Worm (Caenorhabditis elegans) whole organism, early embryonic: ENCODE measurements around the gene T05C12.1.

Experiments used
- ama-1 ChIP-seq: fragments of 150-350 bp; optimal IDR thresholded peaks from 2 replicates; lab custom pipeline; 2014
- ceh-13 ChIP-seq: fragments of 200-800 bp; sonication (Bioruptor generic); optimal IDR thresholded peaks from 2 replicates; lab custom pipeline; 2018; ENCODE audit warnings: mild to moderate bottlenecking, missing genetic modification characterization, missing compliant biosample characterization
- ceh-36 ChIP-seq: sonication (generic microtip); optimal IDR thresholded peaks from 2 replicates; lab custom pipeline; 2016; ENCODE audit warnings: missing genetic modification characterization, inconsistent platforms, missing compliant biosample characterization
- ets-7 ChIP-seq: sonication (generic microtip); optimal IDR thresholded peaks from 2 replicates; lab custom pipeline; 2016; ENCODE audit warnings: missing genotype, missing genetic modification characterization, missing compliant biosample characterization
- flt-1 ChIP-seq: fragments of 200-800 bp; sonication (Bioruptor generic); IDR thresholded peaks from 2 replicates; pipeline ENCODE4 v1.3.6; 2022; ENCODE audit warnings: missing genetic modification characterization, missing compliant biosample characterization
- hnd-1 ChIP-seq: sonication (generic microtip); optimal IDR thresholded peaks from 2 replicates; lab custom pipeline; 2016; ENCODE audit warnings: missing genetic modification characterization, missing compliant biosample characterization
- pes-1 ChIP-seq: fragments of 200-800 bp; sonication (Bioruptor generic); IDR thresholded peaks from 2 replicates; pipeline ENCODE4 v1.3.6; 2022; ENCODE audit warnings: missing genetic modification reagents, missing genetic modification characterization, missing compliant biosample characterization
- scrt-1 ChIP-seq: fragments of 200-800 bp; sonication (Bioruptor generic); IDR thresholded peaks from 2 replicates; pipeline ENCODE4 v1.3.6; 2022; ENCODE audit warnings: missing genetic modification characterization, missing compliant biosample characterization
- sea-1 ChIP-seq: fragments of 200-800 bp; sonication (Bioruptor generic); conservative IDR thresholded peaks from 2 replicates; pipeline ENCODE4 v1.3.6; 2022; ENCODE audit warnings: missing genetic modification characterization, missing compliant biosample characterization
- tbx-11 ChIP-seq: fragments of 200-800 bp; sonication (Bioruptor generic); IDR thresholded peaks from 2 replicates; pipeline ENCODE4 v1.3.6; 2022; ENCODE audit warnings: missing genetic modification characterization, missing compliant biosample characterization
- tbx-37 ChIP-seq: fragments of 200-800 bp; sonication (Bioruptor generic); conservative IDR thresholded peaks from 2 replicates; pipeline ENCODE4 v1.3.6; 2022; ENCODE audit warnings: missing genetic modification reagents, missing genetic modification characterization, missing compliant biosample characterization

- TF ChIP-seq sea-1 (GFP tag; lab: Robert Waterston, UW) (no peak), hnd-1 (tag; lab: Kevin White, UChicago) (no peak), tbx-11 (GFP tag; lab: Robert Waterston, UW) (no peak), ama-1 (lab: Kevin White, UChicago) (no peak), ceh-36 (tag; lab: Kevin White, UChicago) (no peak), ceh-13 (GFP tag; lab: Kevin White, UChicago) (no peak), tbx-37 (GFP tag; lab: Robert Waterston, UW) (no peak), pes-1 (no peak), ets-7 (tag; lab: Kevin White, UChicago) (no peak), scrt-1 (GFP tag; lab: Robert Waterston, UW) (no peak), flt-1 (no peak)
These were observed 49.9 kb downstream of the T05C12.1 start for ce11 chrII:8223422-8223821.
